Worm (Caenorhabditis elegans) whole organism, L1 larva: Measurements from ENCODE around the gene T10D4.19.

ENCODE experiments used
- C04F5.9 ChIP-seq: sonication (generic microtip); optimal IDR thresholded peaks from 2 replicates; lab custom pipeline; 2016; ENCODE audit warnings: missing genetic modification characterization, missing compliant biosample characterization
- C16A3.4 ChIP-seq: fragments of 150-350 bp; optimal IDR thresholded peaks from 2 replicates; lab custom pipeline; 2014; ENCODE audit warnings: missing biosample characterization, missing genetic modification characterization
- C34B4.2 ChIP-seq: sonication (generic microtip); optimal IDR thresholded peaks from 2 replicates; lab custom pipeline; 2017; ENCODE audit warnings: mild to moderate bottlenecking, missing genetic modification characterization, missing compliant biosample characterization
- F16B12.6 ChIP-seq: fragments of 150-350 bp; optimal IDR thresholded peaks from 2 replicates; lab custom pipeline; 2014; ENCODE audit warnings: missing biosample characterization, missing genetic modification characterization
- Y116A8C.19 ChIP-seq: sonication (generic microtip); optimal IDR thresholded peaks from 2 replicates; lab custom pipeline; 2016; ENCODE audit warnings: missing compliant biosample characterization, missing genetic modification characterization, borderline replicate concordance
- aha-1 ChIP-seq: fragments of 150-350 bp; optimal IDR thresholded peaks from 2 replicates; lab custom pipeline; 2014; ENCODE audit warnings: missing biosample characterization, missing genetic modification characterization
- blmp-1 ChIP-seq: fragments of 150-350 bp; optimal IDR thresholded peaks from 2 replicates; lab custom pipeline; 2014; ENCODE audit warnings: missing biosample characterization, missing genetic modification characterization
- ceh-82 ChIP-seq, 3 experiments: fragments of 150-350 bp in 1 of 3; sonication (generic microtip) in 2 of 3; optimal IDR thresholded peaks; 2 replicates each; lab custom pipeline; 2014 to 2017; ENCODE audit warnings: missing biosample characterization in 3 of 3, missing genetic modification characterization in 3 of 3
- ceh-90 ChIP-seq: sonication (generic microtip); optimal IDR thresholded peaks from 2 replicates; lab custom pipeline; 2016; ENCODE audit warnings: missing genetic modification characterization, missing compliant biosample characterization
- ces-1 ChIP-seq: fragments of 150-350 bp; optimal IDR thresholded peaks from 2 replicates; lab custom pipeline; 2014; ENCODE audit warnings: missing biosample characterization, missing genetic modification reagents, missing genetic modification characterization
- dpl-1 ChIP-seq, 3 experiments: fragments of 150-350 bp in 2 of 3; sonication (generic microtip) in 1 of 3; optimal IDR thresholded peaks; 2 replicates each; lab custom pipeline; 2014 to 2017; ENCODE audit warnings: missing biosample characterization in 3 of 3, missing genetic modification characterization in 3 of 3, missing genetic modification reagents in 3 of 3
- dsc-1 ChIP-seq: sonication (generic microtip); optimal IDR thresholded peaks from 2 replicates; lab custom pipeline; 2016; ENCODE audit warnings: mild to moderate bottlenecking, missing genetic modification characterization, missing compliant biosample characterization
- efl-1 ChIP-seq, 4 experiments: fragments of 150-350 bp; optimal IDR thresholded peaks in 3 of 4; peaks in 1 of 4; 1 replicate in 1 of 4; 2 replicates in 3 of 4; lab custom pipeline; 2014; ENCODE audit warnings: missing biosample characterization in 2 of 4, missing genetic modification characterization in 2 of 4, missing genetic modification reagents in 2 of 4
- efl-3 ChIP-seq: fragments of 200-800 bp; sonication (Bioruptor generic); optimal IDR thresholded peaks from 2 replicates; lab custom pipeline; 2018; ENCODE audit warnings: mild to moderate bottlenecking, missing genetic modification characterization, missing compliant biosample characterization
- egl-27 ChIP-seq, 2 experiments: fragments of 150-350 bp in 1 of 2; sonication (generic microtip); optimal IDR thresholded peaks; 3 replicates each; lab custom pipeline; 2017 to 2018; ENCODE audit warnings: missing biosample characterization in 2 of 2, missing genetic modification characterization in 2 of 2, missing genetic modification reagents in 2 of 2
- elt-3 ChIP-seq, 6 experiments: fragments of 150-350 bp in 1 of 6; sonication (generic microtip); optimal IDR thresholded peaks; 2 replicates each; lab custom pipeline; 2017 to 2018; ENCODE audit warnings: missing biosample characterization in 6 of 6, missing genetic modification characterization in 6 of 6, inconsistent platforms in 1 of 6
- fkh-10 ChIP-seq: sonication (generic microtip); optimal IDR thresholded peaks from 2 replicates; lab custom pipeline; 2017; ENCODE audit warnings: missing biosample characterization, missing genetic modification reagents, missing genetic modification characterization
- fkh-4 ChIP-seq: sonication (generic microtip); optimal IDR thresholded peaks from 2 replicates; lab custom pipeline; 2016; ENCODE audit warnings: missing compliant biosample characterization, missing genetic modification characterization, borderline replicate concordance
- fkh-8 ChIP-seq: sonication (generic microtip); optimal IDR thresholded peaks from 2 replicates; lab custom pipeline; 2016; ENCODE audit warnings: mild to moderate bottlenecking, missing genetic modification characterization, missing compliant biosample characterization
- hlh-4 ChIP-seq: sonication (generic microtip); optimal IDR thresholded peaks from 2 replicates; lab custom pipeline; 2016; ENCODE audit warnings: mild to moderate bottlenecking, missing genetic modification characterization, missing compliant biosample characterization
- hpl-2 ChIP-seq: fragments of 150-350 bp; optimal IDR thresholded peaks from 2 replicates; lab custom pipeline; 2014; ENCODE audit warnings: missing biosample characterization, missing genetic modification reagents, missing genetic modification characterization
- lin-13 ChIP-seq: fragments of 150-350 bp; optimal IDR thresholded peaks from 2 replicates; lab custom pipeline; 2014; ENCODE audit warnings: missing biosample characterization, missing genetic modification reagents, missing genetic modification characterization
- lin-35 ChIP-seq, 2 experiments: fragments of 150-350 bp; optimal IDR thresholded peaks; 2 replicates each; lab custom pipeline; 2014; ENCODE audit warnings: missing biosample characterization in 2 of 2, missing genetic modification characterization in 2 of 2, missing genetic modification reagents in 2 of 2
- lir-3 ChIP-seq: sonication (generic microtip); optimal IDR thresholded peaks from 2 replicates; lab custom pipeline; 2016; ENCODE audit warnings: mild to moderate bottlenecking, missing genetic modification characterization, moderate library complexity, missing compliant biosample characterization; ENCODE audit not compliant: poor library complexity
- lsy-2 ChIP-seq, 2 experiments: fragments of 150-350 bp; optimal IDR thresholded peaks; 2 replicates each; lab custom pipeline; 2014; ENCODE audit warnings: missing biosample characterization in 2 of 2, missing genetic modification characterization in 2 of 2
- mdl-1 ChIP-seq, 2 experiments: fragments of 150-350 bp; optimal IDR thresholded peaks; 2 replicates each; lab custom pipeline; 2014 to 2017; ENCODE audit warnings: missing biosample characterization in 2 of 2, missing genetic modification characterization in 2 of 2, inconsistent platforms in 1 of 2
- mef-2 ChIP-seq: fragments of 150-350 bp; optimal IDR thresholded peaks from 2 replicates; lab custom pipeline; 2014; ENCODE audit warnings: missing biosample characterization, missing genetic modification characterization
- mep-1 ChIP-seq: fragments of 150-350 bp; optimal IDR thresholded peaks from 2 replicates; lab custom pipeline; 2014; ENCODE audit warnings: missing biosample characterization, missing genetic modification characterization
- nhr-20 ChIP-seq: sonication (generic microtip); optimal IDR thresholded peaks from 2 replicates; lab custom pipeline; 2016; ENCODE audit warnings: mild to moderate bottlenecking, missing genetic modification characterization, missing compliant biosample characterization
- nhr-47 ChIP-seq: sonication (generic microtip); optimal IDR thresholded peaks from 2 replicates; lab custom pipeline; 2016; ENCODE audit warnings: mild to moderate bottlenecking, missing genetic modification characterization, moderate library complexity, missing compliant biosample characterization
- nhr-76 ChIP-seq: sonication (generic microtip); optimal IDR thresholded peaks from 2 replicates; lab custom pipeline; 2017; ENCODE audit warnings: missing biosample characterization, missing genetic modification characterization
- nhr-77 ChIP-seq: fragments of 150-350 bp; optimal IDR thresholded peaks from 2 replicates; lab custom pipeline; 2014; ENCODE audit warnings: missing biosample characterization, missing genetic modification characterization
- nhr-90 ChIP-seq: sonication (generic microtip); optimal IDR thresholded peaks from 2 replicates; lab custom pipeline; 2016; ENCODE audit warnings: mild to moderate bottlenecking, missing genetic modification characterization, missing compliant biosample characterization; ENCODE audit not compliant: poor library complexity
- rnt-1 ChIP-seq: sonication (generic microtip); optimal IDR thresholded peaks from 2 replicates; lab custom pipeline; 2016; ENCODE audit warnings: mild to moderate bottlenecking, missing genetic modification characterization, moderate library complexity, missing compliant biosample characterization
- skn-1 ChIP-seq: fragments of 150-350 bp; optimal IDR thresholded peaks from 2 replicates; lab custom pipeline; 2014; ENCODE audit warnings: missing biosample characterization, missing genetic modification characterization
- snpc-4 ChIP-seq: fragments of 150-350 bp; optimal IDR thresholded peaks from 2 replicates; lab custom pipeline; 2014; ENCODE audit warnings: missing biosample characterization, missing genetic modification characterization
- snu-23 ChIP-seq: sonication (generic microtip); optimal IDR thresholded peaks from 2 replicates; lab custom pipeline; 2016; ENCODE audit warnings: missing genetic modification characterization, missing compliant biosample characterization
- sox-4 ChIP-seq: sonication (generic microtip); optimal IDR thresholded peaks from 2 replicates; lab custom pipeline; 2016; ENCODE audit warnings: missing genetic modification characterization, missing compliant biosample characterization
- tbx-2 ChIP-seq: sonication (generic microtip); optimal IDR thresholded peaks from 2 replicates; lab custom pipeline; 2016; ENCODE audit warnings: missing genetic modification characterization, missing compliant biosample characterization
- tlp-1 ChIP-seq: fragments of 150-350 bp; optimal IDR thresholded peaks from 2 replicates; lab custom pipeline; 2014; ENCODE audit warnings: missing biosample characterization, missing genetic modification characterization
- unc-30 ChIP-seq: sonication (generic microtip); optimal IDR thresholded peaks from 2 replicates; lab custom pipeline; 2017; ENCODE audit warnings: missing biosample characterization, missing genetic modification characterization
- zag-1 ChIP-seq: fragments of 150-350 bp; optimal IDR thresholded peaks from 2 replicates; lab custom pipeline; 2014; ENCODE audit warnings: missing biosample characterization, missing genetic modification characterization
- zip-4 ChIP-seq: fragments of 200-800 bp; sonication (Bioruptor generic); optimal IDR thresholded peaks from 2 replicates; lab custom pipeline; 2018; ENCODE audit warnings: mild to moderate bottlenecking, missing genetic modification characterization, moderate library complexity, missing compliant biosample characterization
- ztf-11 ChIP-seq, 2 experiments: sonication (generic microtip); optimal IDR thresholded peaks; 2 replicates each; lab custom pipeline; 2016 to 2017; ENCODE audit warnings: missing genetic modification characterization in 2 of 2, missing biosample characterization in 1 of 2, missing compliant biosample characterization in 1 of 2
- ztf-4 ChIP-seq: fragments of 150-350 bp; optimal IDR thresholded peaks from 2 replicates; lab custom pipeline; 2014; ENCODE audit warnings: missing biosample characterization, missing genetic modification characterization

T10D4.19 gene

DNA sequence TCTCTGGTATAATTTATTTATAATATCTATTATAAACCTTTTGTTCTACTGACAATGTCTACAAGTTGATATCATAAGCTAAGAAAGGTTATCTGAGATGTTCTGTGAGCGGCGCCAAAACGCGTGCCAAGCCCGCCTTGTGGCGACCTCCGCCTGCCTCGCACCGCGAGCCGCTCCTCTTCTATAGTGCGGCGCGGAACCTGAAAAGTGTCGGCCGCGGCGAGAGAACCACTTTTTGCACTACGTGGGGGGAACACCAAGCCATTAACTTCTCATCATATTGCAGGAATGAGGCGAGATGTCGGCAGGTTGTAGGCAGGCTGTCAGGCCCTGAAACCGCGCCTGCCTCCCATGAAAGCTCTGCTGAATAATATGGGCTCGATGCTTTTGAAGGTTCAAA lies 38.4 kb upstream of the T10D4.19 start:
- TF ChIP-seq snpc-4 (tag; lab: Kevin White, UChicago) (peak; percentile 45), unc-30 (tag; lab: Kevin White, UChicago) (no peak)
- TF ChIP-seq, all 84 proteins: peak for 1

DNA sequence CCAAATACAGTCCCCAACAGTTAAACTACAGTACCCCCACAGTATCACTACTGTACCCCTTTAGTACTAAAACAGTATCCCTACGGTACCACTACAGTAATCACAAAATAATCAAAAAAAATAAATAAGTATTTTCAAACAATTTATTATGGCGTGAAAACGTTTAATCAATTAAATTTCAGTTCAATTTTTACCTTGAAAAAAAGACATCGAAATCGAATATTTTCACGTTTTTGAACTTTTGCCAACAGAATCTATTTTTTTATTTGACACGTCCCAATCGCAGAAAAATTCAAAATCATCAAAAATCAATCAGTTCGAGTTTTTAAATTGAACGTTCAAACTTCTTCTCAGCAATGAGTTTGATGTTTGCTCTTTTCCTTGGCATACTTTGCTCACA lies 37.8 kb upstream of the T10D4.19 start, which contains the start of gene clec-123:
Gene clec-123 (plus strand): TSS at position 301 of the 400 bp plus-strand sequence.
- TF ChIP-seq elt-3 (tag; optimal IDR thresholded peaks at IDR 0.05; lab: Kevin White, UChicago) = no peak
- no peak for TF ChIP-seq nhr-76 (tag; lab: Kevin White, UChicago)
- no peak for TF ChIP-seq ztf-4 (tag; lab: Kevin White, UChicago)
- no peak for TF ChIP-seq ztf-11 (tag; optimal IDR thresholded peaks at IDR 0.05; lab: Kevin White, UChicago)
- TF ChIP-seq blmp-1 (tag; lab: Kevin White, UChicago) = no peak
- no peak for TF ChIP-seq zip-4 (GFP tag; lab: Kevin White, UChicago)
- no peak for TF ChIP-seq fkh-4
- no peak for TF ChIP-seq snpc-4 (tag; lab: Kevin White, UChicago)
- no peak for TF ChIP-seq lin-13 (GFP tag; lab: Kevin White, UChicago)
- no peak for TF ChIP-seq ces-1
- TF ChIP-seq C04F5.9 = no peak
- no peak for TF ChIP-seq nhr-90 (tag; lab: Kevin White, UChicago)
- no peak for TF ChIP-seq efl-3 (GFP tag; lab: Kevin White, UChicago)
- TF ChIP-seq nhr-47 (tag; lab: Kevin White, UChicago) = no peak
- TF ChIP-seq egl-27 (tag; optimal IDR thresholded peaks at IDR 0.05; lab: Kevin White, UChicago) = no peak
- no peak for TF ChIP-seq nhr-77 (tag; lab: Kevin White, UChicago)
- TF ChIP-seq, all 84 proteins: peak for 0

DNA sequence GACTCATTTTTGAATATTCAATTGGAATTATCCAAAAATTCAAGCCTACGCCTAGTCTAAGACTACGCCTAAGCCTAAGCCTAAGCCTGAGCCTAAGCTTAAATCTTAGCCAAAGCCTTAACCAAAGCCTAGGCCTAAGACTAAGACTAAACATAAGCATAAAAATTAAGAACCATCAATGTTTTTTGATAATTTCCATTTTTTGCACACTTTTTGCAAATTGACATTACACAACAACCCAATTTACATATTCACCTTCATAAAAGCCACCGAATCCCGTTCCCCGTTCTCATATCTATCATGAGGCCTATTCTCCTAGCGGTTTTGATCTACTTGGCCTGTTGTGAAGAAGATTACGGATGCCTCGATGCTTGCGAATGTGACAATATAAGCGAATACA lies 34.2 kb upstream of the T10D4.19 start, which contains the start of gene T10D4.7:
Gene T10D4.7 (plus strand): TSS at position 301 of the 400 bp plus-strand sequence.
- no peak for TF ChIP-seq tlp-1 (tag; lab: Kevin White, UChicago)
- no peak for TF ChIP-seq blmp-1 (tag; lab: Kevin White, UChicago)
- TF ChIP-seq C16A3.4 (tag; lab: Kevin White, UChicago) = no peak
- TF ChIP-seq ceh-90 (tag; lab: Kevin White, UChicago) = no peak
- TF ChIP-seq mef-2 (tag; lab: Kevin White, UChicago) = no peak
- TF ChIP-seq zag-1 = no peak
- no peak for TF ChIP-seq mep-1 (tag; lab: Kevin White, UChicago)
- no peak for TF ChIP-seq dsc-1 (tag; lab: Kevin White, UChicago)
- no peak for TF ChIP-seq hpl-2 (GFP tag; lab: Kevin White, UChicago)
- TF ChIP-seq lin-35 (GFP tag; optimal IDR thresholded peaks at IDR 0.05; lab: Kevin White, UChicago) = no peak
- TF ChIP-seq nhr-20 (tag; lab: Kevin White, UChicago) = no peak
- TF ChIP-seq lir-3 (tag; lab: Kevin White, UChicago) = no peak
- no peak for TF ChIP-seq snu-23 (GFP tag; lab: Kevin White, UChicago)
- no peak for TF ChIP-seq lsy-2 (tag; optimal IDR thresholded peaks at IDR 0.05; lab: Kevin White, UChicago)
- no peak for TF ChIP-seq nhr-76 (tag; lab: Kevin White, UChicago)
- TF ChIP-seq fkh-10 (GFP tag; lab: Kevin White, UChicago) = no peak
- TF ChIP-seq snpc-4 (tag; lab: Kevin White, UChicago) = no peak
- no peak for TF ChIP-seq Y116A8C.19 (tag; lab: Kevin White, UChicago)
- no peak for TF ChIP-seq fkh-8 (tag; lab: Kevin White, UChicago)
- no peak for TF ChIP-seq aha-1 (tag; lab: Kevin White, UChicago)
- TF ChIP-seq, all 84 proteins: peak for 0

DNA sequence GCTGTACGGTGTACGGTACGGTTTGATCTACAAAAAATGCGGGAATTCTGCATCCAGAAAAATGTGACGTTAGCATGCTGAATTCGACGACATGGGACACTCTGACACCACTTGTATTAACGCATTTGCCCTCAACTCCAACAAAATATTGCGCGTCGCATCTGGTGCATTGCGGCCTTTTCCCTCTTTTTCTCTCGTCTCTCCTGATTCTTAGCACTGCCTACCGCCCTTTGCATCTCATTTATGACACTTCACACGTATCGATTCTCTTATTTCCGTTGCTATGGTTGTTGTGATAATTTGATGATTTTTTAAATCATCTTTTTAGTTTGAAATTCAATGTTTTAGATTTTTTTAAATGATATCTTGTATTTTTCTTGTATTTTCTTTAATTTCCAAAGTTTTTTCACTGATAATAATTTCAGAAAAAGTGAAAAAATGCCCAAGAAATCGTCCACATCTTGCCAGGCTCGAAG lies 32.8 kb upstream of the T10D4.19 start, which contains the start of gene T10D4.6:
Gene T10D4.6 (plus strand): TSS at position 426 of the 476 bp plus-strand sequence.
- TF ChIP-seq zip-4 (GFP tag; lab: Kevin White, UChicago) = no peak
- no peak for TF ChIP-seq aha-1 (tag; lab: Kevin White, UChicago)
- peak in 1 of 3 experiments; percentile 19 for TF ChIP-seq ceh-82 (tag; optimal IDR thresholded peaks at IDR 0.05; lab: Kevin White, UChicago)
- peak; percentile 22 for TF ChIP-seq rnt-1 (tag; lab: Kevin White, UChicago)
- no peak for TF ChIP-seq mdl-1 (tag; optimal IDR thresholded peaks at IDR 0.05; lab: Kevin White, UChicago)
- peak; percentile 51 to 67 for TF ChIP-seq efl-1 (optimal IDR thresholded peaks at IDR 0.05; lab: Kevin White, UChicago)
- TF ChIP-seq efl-1 (GFP tag; optimal IDR thresholded peaks at IDR 0.05 in 1 of 2; lab: Kevin White, UChicago) = peak in 1 of 2 experiments; percentile 45
- peak in 1 of 2 experiments; percentile 40 for TF ChIP-seq lsy-2 (tag; optimal IDR thresholded peaks at IDR 0.05; lab: Kevin White, UChicago)
- no peak for TF ChIP-seq skn-1 (tag; lab: Kevin White, UChicago)
- no peak for TF ChIP-seq sox-4
- TF ChIP-seq hlh-4 = no peak
- no peak for TF ChIP-seq C16A3.4 (tag; lab: Kevin White, UChicago)
- peak; percentile 17 to 51 (median 18) for TF ChIP-seq dpl-1 (GFP tag; optimal IDR thresholded peaks at IDR 0.05; lab: Kevin White, UChicago)
- peak; percentile 34 for TF ChIP-seq mep-1 (tag; lab: Kevin White, UChicago)
- TF ChIP-seq tbx-2 (tag; lab: Kevin White, UChicago) = peak; percentile 37
- no peak for TF ChIP-seq C34B4.2 (tag; lab: Kevin White, UChicago)
- no peak for TF ChIP-seq lin-13 (GFP tag; lab: Kevin White, UChicago)
- TF ChIP-seq snu-23 (GFP tag; lab: Kevin White, UChicago) = peak; percentile 44
- TF ChIP-seq F16B12.6 (tag; lab: Kevin White, UChicago) = peak; percentile 80
- no peak for TF ChIP-seq ces-1
